5 worm cellular contexts compared by ENCODE assay signal in genomic region chrX:11821159-11821720, ce11.
TF ChIP-seq lines count a peak whose summit lies in the region.

No protein-coding gene starts in this region.

TF ChIP-seq in whole organism, L1 larva, 84 proteins besides CTCF, POLR2A, EP300 and RAD21 (continues in another document):
- TF ChIP-seq nhr-71 (tag; optimal IDR thresholded peaks at IDR 0.05; lab: Kevin White, UChicago) (peak; percentile 9), unc-130 (tag; optimal IDR thresholded peaks at IDR 0.05; lab: Kevin White, UChicago) (no peak), C04F5.9 (tag; optimal IDR thresholded peaks at IDR 0.05; lab: Kevin White, UChicago) (no peak), ceh-90 (tag; optimal IDR thresholded peaks at IDR 0.05; lab: Kevin White, UChicago) (no peak), lin-14 (GFP tag; optimal IDR thresholded peaks at IDR 0.05; lab: Kevin White, UChicago) (peak; percentile 51), alr-1 (tag; optimal IDR thresholded peaks at IDR 0.05; lab: Kevin White, UChicago; ENCODE audit: borderline replicate concordance) (no peak), dsc-1 (tag; optimal IDR thresholded peaks at IDR 0.05; lab: Kevin White, UChicago) (no peak), egl-13 (tag; optimal IDR thresholded peaks at IDR 0.05; lab: Kevin White, UChicago) (no peak), aha-1 (tag; optimal IDR thresholded peaks at IDR 0.05; lab: Kevin White, UChicago) (no peak), ceh-8 (GFP tag; optimal IDR thresholded peaks at IDR 0.05; lab: Kevin White, UChicago) (no peak), rnt-1 (tag; optimal IDR thresholded peaks at IDR 0.05; lab: Kevin White, UChicago) (peak; percentile 64), dpl-1 (GFP tag; optimal IDR thresholded peaks at IDR 0.05; lab: Kevin White, UChicago) (no peak), unc-86 (tag; optimal IDR thresholded peaks at IDR 0.05; lab: Kevin White, UChicago) (no peak), mab-9 (GFP tag; IDR thresholded peaks at IDR 0.05; lab: Robert Waterston, UW) (no peak), fkh-8 (tag; optimal IDR thresholded peaks at IDR 0.05; lab: Kevin White, UChicago) (no peak), efl-1 (optimal IDR thresholded peaks at IDR 0.05; lab: Kevin White, UChicago) (no peak), efl-1 (GFP tag; optimal IDR thresholded peaks at IDR 0.05 in 1 of 2; lab: Kevin White, UChicago) (no peak), nhr-12 (tag; optimal IDR thresholded peaks at IDR 0.05; lab: Kevin White, UChicago) (no peak), nhr-76 (tag; optimal IDR thresholded peaks at IDR 0.05; lab: Kevin White, UChicago) (no peak)

TF ChIP-seq in whole organism, L2 larva, 48 proteins besides CTCF, POLR2A, EP300 and RAD21:
- TF ChIP-seq nhr-10 (tag; optimal IDR thresholded peaks at IDR 0.05; lab: Kevin White, UChicago), result no peak
- TF ChIP-seq ceh-16 (tag; optimal IDR thresholded peaks at IDR 0.05; lab: Kevin White, UChicago), result no peak
- TF ChIP-seq F13H6.1 (tag; optimal IDR thresholded peaks at IDR 0.05; lab: Kevin White, UChicago), result peak; percentile 33
- TF ChIP-seq nhr-6 (tag; optimal IDR thresholded peaks at IDR 0.05; lab: Kevin White, UChicago), result no peak
- TF ChIP-seq C34F6.9 (tag; optimal IDR thresholded peaks at IDR 0.05; lab: Kevin White, UChicago), result peak; percentile 3

TF ChIP-seq in whole organism, L4 larva, 104 proteins besides CTCF, POLR2A, EP300 and RAD21:
- TF ChIP-seq ceh-62 (tag; optimal IDR thresholded peaks at IDR 0.05; lab: Kevin White, UChicago), result no peak
- TF ChIP-seq set-16 (GFP tag; IDR thresholded peaks at IDR 0.05; lab: Robert Waterston, UW), result no peak
- TF ChIP-seq unc-62 (GFP tag; optimal IDR thresholded peaks at IDR 0.05 in 1 of 2; lab: Kevin White, UChicago), result peak in 1 of 2 experiments; percentile 94
- TF ChIP-seq unc-62 (tag; optimal IDR thresholded peaks at IDR 0.05; lab: Kevin White, UChicago), result no peak
- no peak for TF ChIP-seq nhr-111 (GFP tag; optimal IDR thresholded peaks at IDR 0.05; lab: Kevin White, UChicago)
- no peak for TF ChIP-seq aly-2 (tag; optimal IDR thresholded peaks at IDR 0.05; lab: Kevin White, UChicago)
- TF ChIP-seq nhr-10 (tag; optimal IDR thresholded peaks at IDR 0.05; lab: Kevin White, UChicago), result no peak
- peak; percentile 90 for TF ChIP-seq aha-1 (tag; lab: Kevin White, UChicago)
- TF ChIP-seq nhr-41 (GFP tag; IDR thresholded peaks at IDR 0.05; lab: Robert Waterston, UW), result no peak
- no peak for TF ChIP-seq ceh-32 (tag; optimal IDR thresholded peaks at IDR 0.05; lab: Kevin White, UChicago; ENCODE audit: poor library complexity)
- TF ChIP-seq ztf-7 (tag; optimal IDR thresholded peaks at IDR 0.05; lab: Kevin White, UChicago), result no peak
- no peak for TF ChIP-seq zip-2 (tag; optimal IDR thresholded peaks at IDR 0.05; lab: Kevin White, UChicago)
- TF ChIP-seq dmd-9 (GFP tag; IDR thresholded peaks at IDR 0.05; lab: Robert Waterston, UW), result no peak
- TF ChIP-seq F10B5.3 (tag; optimal IDR thresholded peaks at IDR 0.05; lab: Kevin White, UChicago), result no peak
- TF ChIP-seq F44E2.7 (GFP tag; IDR thresholded peaks at IDR 0.05; lab: Robert Waterston, UW), result no peak
- TF ChIP-seq nhr-25 (tag; optimal IDR thresholded peaks at IDR 0.05; lab: Kevin White, UChicago; ENCODE audit: borderline replicate concordance, insufficient read depth), result no peak
- TF ChIP-seq mes-2 (tag; optimal IDR thresholded peaks at IDR 0.05; lab: Kevin White, UChicago; ENCODE audit: poor library complexity, severe bottlenecking), result no peak
- TF ChIP-seq dpl-1 (GFP tag; optimal IDR thresholded peaks at IDR 0.05; lab: Kevin White, UChicago), result no peak
- TF ChIP-seq nhr-11 (tag; optimal IDR thresholded peaks at IDR 0.05; lab: Kevin White, UChicago), result no peak
- TF ChIP-seq madf-5 (GFP tag; IDR thresholded peaks at IDR 0.05; lab: Robert Waterston, UW), result no peak
- peak; percentile 19 for TF ChIP-seq hlh-11 (tag; optimal IDR thresholded peaks at IDR 0.05; lab: Kevin White, UChicago)

TF ChIP-seq in whole organism, late embryonic, 69 proteins besides CTCF, POLR2A, EP300 and RAD21:
- TF ChIP-seq pag-3 (tag; optimal IDR thresholded peaks at IDR 0.05; lab: Kevin White, UChicago; ENCODE audit: borderline replicate concordance), result no peak
- no peak for TF ChIP-seq pha-4 (tag; optimal IDR thresholded peaks at IDR 0.05; lab: Kevin White, UChicago)
- TF ChIP-seq mec-3 (tag; optimal IDR thresholded peaks at IDR 0.05; lab: Kevin White, UChicago; ENCODE audit: borderline replicate concordance), result no peak
- TF ChIP-seq fkh-10 (GFP tag; optimal IDR thresholded peaks at IDR 0.05; lab: Kevin White, UChicago), result no peak
- peak; percentile 1 for TF ChIP-seq rnt-1 (tag; optimal IDR thresholded peaks at IDR 0.05; lab: Kevin White, UChicago)
- TF ChIP-seq ceh-22 (tag; optimal IDR thresholded peaks at IDR 0.05; lab: Kevin White, UChicago), result no peak
- peak; percentile 28 for TF ChIP-seq pat-9 (tag; optimal IDR thresholded peaks at IDR 0.05; lab: Kevin White, UChicago)
- peak; percentile 16 for TF ChIP-seq ceh-34 (tag; optimal IDR thresholded peaks at IDR 0.05; lab: Kevin White, UChicago)

TF ChIP-seq in whole organism, mixed stage, embryonic, 35 proteins besides CTCF, POLR2A, EP300 and RAD21:
- TF ChIP-seq zip-8 (tag; optimal IDR thresholded peaks at IDR 0.05; lab: Kevin White, UChicago), result no peak
- TF ChIP-seq nhr-28 (tag; optimal IDR thresholded peaks at IDR 0.05; lab: Kevin White, UChicago), result no peak
- TF ChIP-seq drap-1 (GFP tag; optimal IDR thresholded peaks at IDR 0.05; lab: Kevin White, UChicago), result no peak
- no peak for TF ChIP-seq blmp-1 (tag; optimal IDR thresholded peaks at IDR 0.05; lab: Kevin White, UChicago)
- TF ChIP-seq ceh-83 (GFP tag; optimal IDR thresholded peaks at IDR 0.05; lab: Kevin White, UChicago), result no peak
- TF ChIP-seq elt-1 (tag; optimal IDR thresholded peaks at IDR 0.05; lab: Kevin White, UChicago; ENCODE audit: borderline replicate concordance, insufficient read depth), result no peak
- TF ChIP-seq ceh-43 (GFP tag; optimal IDR thresholded peaks at IDR 0.05; lab: Kevin White, UChicago), result no peak
- TF ChIP-seq unc-39 (tag; optimal IDR thresholded peaks at IDR 0.05; lab: Kevin White, UChicago), result no peak
- no peak for TF ChIP-seq ztf-11 (tag; optimal IDR thresholded peaks at IDR 0.05; lab: Kevin White, UChicago)
- TF ChIP-seq hlh-1 (tag; optimal IDR thresholded peaks at IDR 0.05; lab: Kevin White, UChicago), result peak; percentile 31
- no peak for TF ChIP-seq ceh-39 (tag; optimal IDR thresholded peaks at IDR 0.05; lab: Kevin White, UChicago)
- TF ChIP-seq unc-120 (tag; optimal IDR thresholded peaks at IDR 0.05; lab: Kevin White, UChicago; ENCODE audit: poor library complexity, severe bottlenecking), result peak; percentile 69

Comparison
In these comparisons a context has a peak if more than half of its experiments do, and no peak if none do; other contexts are left out.
1. Of the 29 proteins assayed by ChIP-seq in both whole organism, L4 larva and whole organism, L1 larva: peak only in whole organism, L4 larva: aha-1; only in whole organism, L1 larva: none; in both: none; in neither: 27; mixed calls (peak in some experiments, not most) for 1.